Fruit fly (Drosophila melanogaster) whole organism, embryonic: ENCODE results near the gene Calr.

Experiments
- Atf6 ChIP-seq: fragments of 200-800 bp; sonication (Bioruptor generic); IDR thresholded peaks from 2 replicates; pipeline ENCODE4 v1.3.6; 2022; ENCODE audit warnings: missing biosample characterization, missing genetic modification characterization
- CG10565 ChIP-seq: fragments of 200-800 bp; sonication (Bioruptor generic); optimal IDR thresholded peaks from 3 replicates; lab custom pipeline; 2016; ENCODE audit warnings: missing biosample characterization, mild to moderate bottlenecking, missing genetic modification characterization
- CG12391 ChIP-seq: fragments of 200-800 bp; sonication (Bioruptor generic); optimal IDR thresholded peaks from 3 replicates; lab custom pipeline; 2018; ENCODE audit warnings: missing biosample characterization, mild to moderate bottlenecking, missing genetic modification characterization, moderate library complexity
- CG12769 ChIP-seq: fragments of 200-800 bp; sonication (Bioruptor generic); optimal IDR thresholded peaks from 2 replicates; lab custom pipeline; 2019; ENCODE audit warnings: missing biosample characterization, mild to moderate bottlenecking, missing genetic modification characterization, moderate library complexity
- CG13287 ChIP-seq: fragments of 200-800 bp; sonication (Bioruptor generic); IDR thresholded peaks from 2 replicates; pipeline ENCODE4 v1.3.6; 2022; ENCODE audit warnings: missing biosample characterization, missing genetic modification characterization; ENCODE audit not compliant: partially characterized antibody
- CG15479 ChIP-seq: fragments of 200-800 bp; sonication (Bioruptor generic); optimal IDR thresholded peaks from 3 replicates; lab custom pipeline; 2019; ENCODE audit warnings: missing biosample characterization, mild to moderate bottlenecking, missing genetic modification characterization, moderate library complexity
- CG15514 ChIP-seq: fragments of 200-800 bp; sonication (Bioruptor generic); optimal IDR thresholded peaks from 3 replicates; lab custom pipeline; 2017; ENCODE audit warnings: missing biosample characterization, missing genetic modification characterization, mild to moderate bottlenecking, moderate library complexity, missing genetic modification reagents
- CG17912 ChIP-seq: fragments of 200-800 bp; sonication (Bioruptor generic); optimal IDR thresholded peaks from 2 replicates; lab custom pipeline; 2018; ENCODE audit warnings: missing biosample characterization, mild to moderate bottlenecking, missing genetic modification characterization
- CG2120 ChIP-seq: fragments of 200-800 bp; sonication (Bioruptor generic); optimal IDR thresholded peaks from 3 replicates; lab custom pipeline; 2016; ENCODE audit warnings: missing biosample characterization, missing genetic modification characterization
- CG31365 ChIP-seq: fragments of 200-800 bp; sonication (Bioruptor generic); optimal IDR thresholded peaks from 2 replicates; lab custom pipeline; 2018; ENCODE audit warnings: missing biosample characterization, mild to moderate bottlenecking, missing genetic modification characterization
- CG3163 ChIP-seq: fragments of 200-800 bp; sonication (Bioruptor generic); optimal IDR thresholded peaks from 3 replicates; lab custom pipeline; 2016; ENCODE audit warnings: missing biosample characterization, missing genetic modification characterization
- CG4854 ChIP-seq: fragments of 200-800 bp; sonication (Bioruptor generic); optimal IDR thresholded peaks from 2 replicates; lab custom pipeline; 2016; ENCODE audit warnings: missing biosample characterization, missing genetic modification characterization, inconsistent platforms
- CG6765 ChIP-seq: fragments of 200-800 bp; sonication (Bioruptor generic); optimal IDR thresholded peaks from 3 replicates; lab custom pipeline; 2017; ENCODE audit warnings: missing biosample characterization, mild to moderate bottlenecking, missing genetic modification characterization
- CG8478 ChIP-seq: fragments of >200 bp; optimal IDR thresholded peaks from 2 replicates; lab custom pipeline; 2018
- Dip2 ChIP-seq: fragments of 200-800 bp; sonication (Bioruptor generic); IDR thresholded peaks from 2 replicates; pipeline ENCODE4 v1.3.6; 2022; ENCODE audit warnings: missing biosample characterization, missing genetic modification characterization
- Doc3 ChIP-seq: fragments of 200-800 bp; sonication (Bioruptor generic); IDR thresholded peaks from 3 replicates; pipeline ENCODE4 v1.3.6; 2022; ENCODE audit warnings: missing biosample characterization, missing genetic modification characterization; ENCODE audit not compliant: partially characterized antibody
- E2f2 ChIP-seq: fragments of 200-800 bp; sonication (Bioruptor generic); IDR thresholded peaks from 2 replicates; pipeline ENCODE4 v1.3.6; 2022; ENCODE audit warnings: missing biosample characterization, missing genetic modification characterization
- ERR ChIP-seq: fragments of 200-800 bp; sonication (Bioruptor generic); optimal IDR thresholded peaks from 2 replicates; lab custom pipeline; 2016; ENCODE audit warnings: missing biosample characterization, missing genetic modification characterization
- Ets65A ChIP-seq: fragments of 200-800 bp; sonication (Bioruptor generic); peaks from one replicate; lab custom pipeline; 2016; ENCODE audit warnings: missing biosample characterization, missing genetic modification characterization
- Gug ChIP-seq: fragments of 200-800 bp; sonication (Bioruptor generic); IDR thresholded peaks from 4 replicates; pipeline ENCODE4 v1.3.6; 2022; ENCODE audit warnings: missing biosample characterization, missing genetic modification characterization
- H15 ChIP-seq: fragments of 200-800 bp; sonication (Bioruptor generic); IDR thresholded peaks from 3 replicates; pipeline ENCODE4 v1.3.6; 2022; ENCODE audit warnings: missing biosample characterization, missing genetic modification characterization
- HLHmδ ChIP-seq: fragments of 200-800 bp; sonication (Bioruptor generic); optimal IDR thresholded peaks from 2 replicates; lab custom pipeline; 2018; ENCODE audit warnings: missing biosample characterization, mild to moderate bottlenecking, missing genetic modification characterization, moderate library complexity
- Hand ChIP-seq: fragments of 200-800 bp; sonication (Bioruptor generic); optimal IDR thresholded peaks from 2 replicates; lab custom pipeline; 2017; ENCODE audit warnings: mild to moderate bottlenecking, missing biosample characterization, missing genetic modification reagents, missing genetic modification characterization
- HmgD ChIP-seq: fragments of 200-800 bp; sonication (Bioruptor generic); optimal IDR thresholded peaks from 3 replicates; lab custom pipeline; 2016; ENCODE audit warnings: missing biosample characterization, missing genetic modification characterization
- Hsf ChIP-seq: fragments of 200-800 bp; sonication (Bioruptor generic); optimal IDR thresholded peaks from 3 replicates; lab custom pipeline; 2016; ENCODE audit warnings: missing biosample characterization, missing genetic modification characterization
- Mad ChIP-seq: fragments of 200-800 bp; sonication (Bioruptor generic); optimal IDR thresholded peaks from 2 replicates; lab custom pipeline; 2016; ENCODE audit warnings: missing biosample characterization, missing genetic modification characterization
- Med ChIP-seq: fragments of 200-800 bp; sonication (Bioruptor generic); peaks from one replicate; lab custom pipeline; 2016; ENCODE audit warnings: missing biosample characterization, missing genetic modification characterization, mild to moderate bottlenecking, inconsistent platforms, moderate library complexity
- Mes4 ChIP-seq: fragments of 200-800 bp; sonication (Bioruptor generic); optimal IDR thresholded peaks from 2 replicates; lab custom pipeline; 2016; ENCODE audit warnings: missing biosample characterization, missing genetic modification characterization
- Rfx ChIP-seq: fragments of 200-800 bp; sonication (Bioruptor generic); IDR thresholded peaks from 2 replicates; pipeline ENCODE4 v1.3.6; 2022; ENCODE audit warnings: missing biosample characterization, missing genetic modification characterization
- az2 ChIP-seq: fragments of 200-800 bp; sonication (Bioruptor generic); optimal IDR thresholded peaks from 3 replicates; lab custom pipeline; 2016; ENCODE audit warnings: missing biosample characterization, missing genetic modification characterization
- bcd ChIP-seq: fragments of 200-800 bp; sonication (Bioruptor generic); optimal IDR thresholded peaks from 2 replicates; lab custom pipeline; 2017; ENCODE audit warnings: missing biosample characterization, mild to moderate bottlenecking, missing genetic modification characterization
- cato ChIP-seq: fragments of 200-800 bp; sonication (Bioruptor generic); optimal IDR thresholded peaks from 2 replicates; lab custom pipeline; 2016; ENCODE audit warnings: missing biosample characterization, missing genetic modification characterization, borderline replicate concordance
- crc ChIP-seq: fragments of 200-800 bp; sonication (Bioruptor generic); optimal IDR thresholded peaks from 2 replicates; lab custom pipeline; 2016; ENCODE audit warnings: missing biosample characterization, missing genetic modification characterization
- da ChIP-seq: fragments of 200-800 bp; sonication (Bioruptor generic); optimal IDR thresholded peaks from 2 replicates; lab custom pipeline; 2016; ENCODE audit warnings: missing biosample characterization, missing genetic modification characterization
- dati ChIP-seq: fragments of 200-800 bp; sonication (Bioruptor generic); IDR thresholded peaks from 2 replicates; pipeline ENCODE4 v1.3.6; 2022; ENCODE audit warnings: missing biosample characterization, missing genetic modification characterization
- dm ChIP-seq: fragments of 200-800 bp; sonication (Bioruptor generic); optimal IDR thresholded peaks from 3 replicates; lab custom pipeline; 2016; ENCODE audit warnings: missing biosample characterization, missing genetic modification characterization
- ems ChIP-seq: fragments of 200-800 bp; sonication (Bioruptor generic); optimal IDR thresholded peaks from 3 replicates; lab custom pipeline; 2016; ENCODE audit warnings: missing biosample characterization, missing genetic modification characterization
- eyg ChIP-seq: fragments of 200-800 bp; sonication (Bioruptor generic); optimal IDR thresholded peaks from 3 replicates; lab custom pipeline; 2016; ENCODE audit warnings: missing biosample characterization, missing genetic modification characterization
- fd3F ChIP-seq: fragments of 200-800 bp; sonication (Bioruptor generic); optimal IDR thresholded peaks from 2 replicates; lab custom pipeline; 2018; ENCODE audit warnings: missing biosample characterization, mild to moderate bottlenecking, missing genetic modification characterization, moderate library complexity
- fru ChIP-seq: fragments of >200 bp; optimal IDR thresholded peaks from 2 replicates; lab custom pipeline; 2017
- gt ChIP-seq: fragments of 200-800 bp; sonication (Bioruptor generic); IDR thresholded peaks from 2 replicates; pipeline ENCODE4 v1.3.6; 2022; ENCODE audit warnings: missing biosample characterization, missing genetic modification characterization
- h ChIP-seq: fragments of >200 bp; optimal IDR thresholded peaks from 2 replicates; lab custom pipeline; 2017
- hth ChIP-seq: fragments of >200 bp; optimal IDR thresholded peaks from 2 replicates; lab custom pipeline; 2017; ENCODE audit warnings: inconsistent platforms
- lmd ChIP-seq: fragments of 200-800 bp; sonication (Bioruptor generic); IDR thresholded peaks from 2 replicates; pipeline ENCODE4 v1.3.6; 2022; ENCODE audit warnings: missing biosample characterization, missing genetic modification characterization
- mirr ChIP-seq: fragments of 200-800 bp; sonication (Bioruptor generic); optimal IDR thresholded peaks from 3 replicates; lab custom pipeline; 2018; ENCODE audit warnings: missing biosample characterization, mild to moderate bottlenecking, missing genetic modification characterization
- nerfin-2 ChIP-seq: fragments of 200-800 bp; sonication (Bioruptor generic); IDR thresholded peaks from 2 replicates; pipeline ENCODE4 v1.3.6; 2022; ENCODE audit warnings: missing biosample characterization, missing genetic modification characterization; ENCODE audit not compliant: partially characterized antibody
- oc ChIP-seq: fragments of 200-800 bp; sonication (Bioruptor generic); optimal IDR thresholded peaks from 2 replicates; lab custom pipeline; 2018; ENCODE audit warnings: missing biosample characterization, mild to moderate bottlenecking, missing genetic modification characterization, moderate library complexity
- onecut ChIP-seq: fragments of 200-800 bp; sonication (Bioruptor generic); IDR thresholded peaks from 2 replicates; pipeline ENCODE4 v1.3.6; 2022; ENCODE audit warnings: missing biosample characterization, missing genetic modification characterization
- pb ChIP-seq: fragments of 200-800 bp; sonication (Bioruptor generic); optimal IDR thresholded peaks from 3 replicates; lab custom pipeline; 2016; ENCODE audit warnings: missing biosample characterization, missing genetic modification characterization
- peb ChIP-seq: fragments of 200-800 bp; sonication (Bioruptor generic); IDR thresholded peaks from 2 replicates; pipeline ENCODE4 v1.3.6; 2022; ENCODE audit warnings: missing biosample characterization, missing genetic modification characterization
- prd ChIP-seq, 3 experiments: fragments of >200 bp in 2 of 3; fragments of 200-800 bp in 1 of 3; sonication (Bioruptor generic) in 1 of 3; optimal IDR thresholded peaks in 2 of 3; IDR thresholded peaks in 1 of 3; 2 replicates in 2 of 3; 3 replicates in 1 of 3; pipeline versions ENCODE4 v1.3.6 to Lab custom; 2017 to 2022; ENCODE audit warnings: missing biosample characterization in 1 of 3, missing genetic modification characterization in 1 of 3
- tgo ChIP-seq: fragments of 200-800 bp; sonication (Bioruptor generic); IDR thresholded peaks from 3 replicates; pipeline ENCODE4 v1.3.6; 2022; ENCODE audit warnings: missing biosample characterization, missing genetic modification characterization
- tio ChIP-seq: fragments of 200-800 bp; sonication (Bioruptor generic); optimal IDR thresholded peaks from 2 replicates; lab custom pipeline; 2017; ENCODE audit warnings: missing biosample characterization, missing genetic modification characterization, inconsistent platforms

Gene Calr

DNA sequence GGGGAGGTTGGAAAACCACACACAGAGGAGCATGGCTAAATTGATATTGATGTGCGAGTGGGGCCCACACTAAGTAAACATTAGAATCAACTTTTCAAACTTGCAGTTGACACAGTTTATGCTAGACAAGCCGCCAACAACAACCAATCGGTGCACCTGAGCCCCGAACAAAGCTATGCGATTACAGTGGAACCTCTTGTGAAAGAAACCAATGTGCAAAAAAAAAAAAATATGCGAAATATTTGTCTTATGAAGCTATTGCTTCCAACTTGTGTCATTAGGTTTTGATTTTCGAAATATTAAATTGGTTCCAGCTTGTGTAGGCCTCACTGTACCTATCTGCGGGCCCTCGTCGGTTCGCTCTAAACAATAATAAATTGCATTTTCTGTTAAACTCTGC, 12.3 kb downstream of the Calr start (continued):
- TF ChIP-seq Rfx (GFP tag; lab: Robert Waterston, UW) (peak; percentile 71), E2f2 (peak; percentile 46; the same call in 1 of the 2 replicates), bcd (GFP tag; lab: Kevin White, UChicago) (peak; percentile 66), Gug (GFP tag; lab: Robert Waterston, UW) (peak; percentile 53; the same call in 2 of the 4 replicates), HLHmδ (no peak), prd (optimal IDR thresholded peaks at IDR 0.05; lab: Kevin White, UChicago) (no peak), prd (GFP tag; IDR thresholded peaks at IDR 0.05; lab: Robert Waterston, UW) (peak; percentile 91), H15 (peak; percentile 79), Hsf (peak; percentile 72), CG15479 (GFP tag; lab: Kevin White, UChicago) (no peak), CG12769 (tag; lab: Kevin White, UChicago) (peak; percentile 70), Mes4 (GFP tag; lab: Kevin White, UChicago) (peak; percentile 65), Med (peak; percentile 95), h (lab: Kevin White, UChicago) (no peak), gt (GFP tag; lab: Robert Waterston, UW) (peak; percentile 50), Dip2 (GFP tag; lab: Robert Waterston, UW) (no peak), dati (peak; percentile 70), CG10565 (GFP tag; lab: Kevin White, UChicago) (peak; percentile 10), ERR (no peak), Ets65A (GFP tag; lab: Kevin White, UChicago) (peak; percentile 95), eyg (GFP tag; lab: Kevin White, UChicago) (peak; percentile 4), dm (GFP tag; lab: Kevin White, UChicago) (peak; percentile 2), onecut (peak; percentile 68), peb (GFP tag; lab: Robert Waterston, UW) (peak; percentile 71), pb (GFP tag; lab: Kevin White, UChicago) (peak; percentile 42), CG6765 (no peak), Hand (GFP tag; lab: Kevin White, UChicago) (no peak), Doc3 (GFP tag; lab: Robert Waterston, UW) (no peak), Mad (GFP tag; lab: Kevin White, UChicago) (peak; percentile 46), CG31365 (peak; percentile 27), Atf6 (GFP tag; lab: Robert Waterston, UW) (peak; percentile 49; the same call in 1 of the 2 replicates), az2 (GFP tag; lab: Kevin White, UChicago) (peak; percentile 71), CG2120 (GFP tag; lab: Kevin White, UChicago) (peak; percentile 44), cato (GFP tag; lab: Kevin White, UChicago) (peak; percentile 44), CG15514 (GFP tag; lab: Kevin White, UChicago) (peak; percentile 22), fd3F (GFP tag; lab: Kevin White, UChicago) (peak; percentile 31), hth (lab: Kevin White, UChicago) (no peak), nerfin-2 (no peak), HmgD (GFP tag; lab: Kevin White, UChicago) (no peak), lmd (GFP tag; lab: Robert Waterston, UW) (peak; percentile 84), crc (GFP tag; lab: Kevin White, UChicago) (peak; percentile 26), CG3163 (GFP tag; lab: Kevin White, UChicago) (no peak), fru (no peak), tio (GFP tag; lab: Kevin White, UChicago) (peak; percentile 42), da (GFP tag; lab: Kevin White, UChicago) (no peak), CG12391 (peak; percentile 72), tgo (GFP tag; lab: Robert Waterston, UW) (peak; percentile 84), ems (GFP tag; lab: Kevin White, UChicago) (peak; percentile 58), CG4854 (GFP tag; lab: Kevin White, UChicago) (no peak), oc (tag; lab: Kevin White, UChicago) (peak; percentile 67), CG8478 (lab: Kevin White, UChicago) (no peak), CG17912 (GFP tag; lab: Kevin White, UChicago) (no peak), CG13287 (GFP tag; lab: Robert Waterston, UW) (no peak), mirr (GFP tag; lab: Kevin White, UChicago) (no peak)
